Fruit fly (Drosophila melanogaster): Measurements from ENCODE around the gene dop.
A peak's percentile ranks its signal among the peaks of the same experiment; 100 is the strongest.

Gene dop

dm6 chr3L:15565829-15566433 lies at the start of gene dop (continued):
- TF ChIP-seq sisA (GFP tag; IDR thresholded peaks at IDR 0.05) (no peak), bsh (GFP tag; optimal IDR thresholded peaks at IDR 0.05) (no peak), CG33213 (GFP tag; optimal IDR thresholded peaks at IDR 0.05) (peak; percentile 34), fd102C (GFP tag; optimal IDR thresholded peaks at IDR 0.05) (no peak), ab (GFP tag; optimal IDR thresholded peaks at IDR 0.05) (no peak), grau (tag; optimal IDR thresholded peaks at IDR 0.05) (peak; percentile 2), CG10959 (GFP tag; IDR thresholded peaks at IDR 0.05) (no peak), Ets97D (GFP tag; optimal IDR thresholded peaks at IDR 0.05) (peak; percentile 56), amos (GFP tag; IDR thresholded peaks at IDR 0.05; ENCODE audit: partially characterized antibody) (peak; percentile 72; the same call in 1 of the 2 replicates), sr (GFP tag; IDR thresholded peaks at IDR 0.05) (peak; percentile 78; the same call in 2 of the 3 replicates), CG15073 (GFP tag; optimal IDR thresholded peaks at IDR 0.05) (no peak), bcd (GFP tag; optimal IDR thresholded peaks at IDR 0.05) (no peak), CrebB (tag; optimal IDR thresholded peaks at IDR 0.05) (no peak), pzg (GFP tag; optimal IDR thresholded peaks at IDR 0.05) (peak; percentile 80), CG13894 (tag; optimal IDR thresholded peaks at IDR 0.05) (peak; percentile 9), CG17361 (GFP tag; IDR thresholded peaks at IDR 0.05) (no peak), croc (GFP tag; conservative IDR thresholded peaks at IDR 0.05) (no peak), CG30020 (tag; optimal IDR thresholded peaks at IDR 0.05) (peak; percentile 40), MESR4 (GFP tag; optimal IDR thresholded peaks at IDR 0.05) (peak; percentile 84), CG1603 (tag; optimal IDR thresholded peaks at IDR 0.05) (peak; percentile 62), CG1792 (GFP tag; optimal IDR thresholded peaks at IDR 0.05) (no peak), B-H2 (GFP tag; optimal IDR thresholded peaks at IDR 0.05) (peak; percentile 58), CG11247 (GFP tag; IDR thresholded peaks at IDR 0.05) (no peak; the same call in 1 of the 2 replicates), Hr3 (GFP tag; optimal IDR thresholded peaks at IDR 0.05) (peak; percentile 17), Scr (GFP tag; IDR thresholded peaks at IDR 0.05; ENCODE audit: partially characterized antibody) (peak; percentile 71), CG8478 (optimal IDR thresholded peaks at IDR 0.05) (peak; percentile 90), hth (optimal IDR thresholded peaks at IDR 0.05) (no peak), gsb (GFP tag; IDR thresholded peaks at IDR 0.05) (no peak), CG31365 (tag; optimal IDR thresholded peaks at IDR 0.05) (no peak), vfl (GFP tag; optimal IDR thresholded peaks at IDR 0.05) (peak; percentile 7), run (tag; optimal IDR thresholded peaks at IDR 0.05) (no peak), HmgD (GFP tag; optimal IDR thresholded peaks at IDR 0.05) (peak; percentile 55), CG3847 (GFP tag; IDR thresholded peaks at IDR 0.05) (0 out of 2 replicates have a peak, but pooled peaks have one; percentile 30), dan (GFP tag; IDR thresholded peaks at IDR 0.05) (no peak), CG3726 (GFP tag; IDR thresholded peaks at IDR 0.05) (no peak), CG11696 (GFP tag; IDR thresholded peaks at IDR 0.05) (no peak), ase (GFP tag; IDR thresholded peaks at IDR 0.05) (no peak), Dp (GFP tag; optimal IDR thresholded peaks at IDR 0.05) (peak; percentile 85), CG2875 (GFP tag; optimal IDR thresholded peaks at IDR 0.05) (no peak), phol (tag; optimal IDR thresholded peaks at IDR 0.05) (peak; percentile 43), toy (GFP tag; IDR thresholded peaks at IDR 0.05) (no peak), gcm (GFP tag; optimal IDR thresholded peaks at IDR 0.05) (no peak), CTCF (GFP tag; optimal IDR thresholded peaks at IDR 0.05) (no peak), salm (tag; optimal IDR thresholded peaks at IDR 0.05) (no peak), luna (GFP tag; optimal IDR thresholded peaks at IDR 0.05) (no peak), chinmo (GFP tag; IDR thresholded peaks at IDR 0.05; ENCODE audit: partially characterized antibody) (0 out of 4 replicates have a peak, but pooled peaks have one; percentile 25), CG1233 (GFP tag; optimal IDR thresholded peaks at IDR 0.05) (no peak), CG7786 (GFP tag; optimal IDR thresholded peaks at IDR 0.05) (no peak), CG15479 (GFP tag; optimal IDR thresholded peaks at IDR 0.05) (no peak), HmgZ (tag; optimal IDR thresholded peaks at IDR 0.05) (peak; percentile 15), Dad (GFP tag; optimal IDR thresholded peaks at IDR 0.05) (no peak), CG17912 (GFP tag; optimal IDR thresholded peaks at IDR 0.05) (no peak)

All from whole organism, embryonic.